Worm (Caenorhabditis elegans) whole organism, L4 larva: ENCODE data around the gene srg-61.

Source experiments
- egl-43 ChIP-seq: fragments of 200-800 bp; sonication (Bioruptor generic); IDR thresholded peaks from 2 replicates; pipeline ENCODE4 v1.3.6; 2022; ENCODE audit warnings: missing genetic modification reagents, missing genetic modification characterization, missing compliant biosample characterization
- lin-15B ChIP-seq: fragments of 150-350 bp; sonication (generic microtip); optimal IDR thresholded peaks from 3 replicates; lab custom pipeline; 2014; ENCODE audit warnings: missing biosample characterization, missing genetic modification characterization
- nhr-11 ChIP-seq: fragments of 150-350 bp; optimal IDR thresholded peaks from 2 replicates; lab custom pipeline; 2014; ENCODE audit warnings: missing biosample characterization, missing genetic modification characterization

DNA sequence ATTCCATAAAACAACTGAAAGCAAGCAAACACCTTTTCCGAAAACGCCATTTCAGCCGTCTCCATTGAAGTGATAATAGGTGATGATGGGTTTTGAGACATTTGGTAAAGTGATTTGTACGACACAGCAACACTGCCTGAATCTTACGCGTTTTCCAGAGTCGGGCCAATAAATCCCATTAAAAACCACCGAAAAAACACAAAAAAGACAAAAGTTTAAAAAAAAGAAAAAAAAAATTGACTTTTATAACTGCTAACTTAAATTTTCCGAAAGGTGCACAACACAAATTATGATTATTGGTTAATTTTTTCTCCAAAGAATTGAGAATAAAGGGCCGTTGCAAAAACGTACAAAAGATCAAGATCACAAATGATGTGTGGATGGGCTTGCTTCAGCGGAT lies 5.8 kb downstream of the srg-61 start, which contains the start of gene srg-57:
- no peak for TF ChIP-seq egl-43 (GFP tag; lab: Robert Waterston, UW)
- TF ChIP-seq lin-15B: no peak
- TF ChIP-seq nhr-11 (tag; lab: Kevin White, UChicago): no peak
